Fruit fly (Drosophila melanogaster): Measurements from ENCODE around the gene trn.

DNA sequence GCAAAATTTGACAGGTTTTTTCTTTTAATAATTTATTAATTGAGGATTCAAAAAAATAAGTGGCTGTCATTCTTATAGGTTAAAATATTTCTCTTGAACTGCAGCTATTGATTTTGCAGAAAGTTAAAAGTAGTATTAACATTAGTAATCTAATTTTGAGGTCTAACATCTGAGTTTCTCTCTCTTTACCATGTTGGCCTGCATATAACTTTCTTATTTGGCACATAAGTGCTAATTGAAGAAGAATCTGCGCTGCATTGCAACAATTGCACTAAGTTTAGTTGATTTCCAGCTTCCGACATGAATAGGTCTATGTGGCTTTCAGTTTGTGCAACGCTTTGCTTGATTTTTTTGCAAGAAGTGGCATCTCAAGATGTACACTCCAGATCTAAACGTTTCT is 21.9 kb downstream of the trn start, which contains the start of gene CG33262:
- no peak for TF ChIP-seq EcR (GFP tag; optimal IDR thresholded peaks at IDR 0.05)
- TF ChIP-seq CG8478 (optimal IDR thresholded peaks at IDR 0.05): no peak
